Fruit fly (Drosophila melanogaster): ENCODE results near the gene CG3769.

Gene CG3769

DNA sequence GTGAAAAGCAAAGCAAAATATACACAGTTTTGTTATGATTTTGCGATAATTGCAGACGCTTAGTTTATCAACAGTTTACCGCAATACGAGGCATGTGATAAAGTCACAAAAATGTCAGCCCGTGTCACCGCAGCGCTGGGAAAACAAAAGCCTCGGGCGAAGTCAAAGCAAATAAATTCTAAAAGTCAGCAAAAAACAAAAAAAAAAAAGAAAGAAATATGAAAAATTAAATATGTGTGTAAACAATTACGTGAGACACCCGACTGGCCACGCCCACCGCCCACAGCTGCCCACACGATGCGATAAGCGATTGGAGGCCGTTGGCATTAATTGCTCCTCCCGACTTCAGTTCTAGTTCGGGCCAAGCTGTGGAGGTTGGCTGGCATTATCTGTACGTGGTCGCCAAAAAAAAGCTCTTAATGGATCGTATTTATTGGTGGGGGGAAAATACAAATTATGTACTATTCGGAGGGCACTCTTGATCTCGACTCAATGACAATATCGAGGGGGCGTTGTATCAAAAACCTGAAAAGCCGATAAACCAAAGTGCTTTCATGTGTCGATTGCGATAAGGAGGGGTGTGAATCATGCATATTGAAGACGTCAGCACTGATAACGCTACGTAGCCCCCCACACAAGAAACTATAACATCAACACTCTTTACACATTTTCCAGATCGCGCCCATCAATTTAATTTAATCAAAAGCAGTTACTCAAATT lies 24.3 kb downstream of the CG3769 start (continued):
- TF ChIP-seq CG3065 (GFP tag; optimal IDR thresholded peaks at IDR 0.05): peak; percentile 35
- TF ChIP-seq fd102C (GFP tag; optimal IDR thresholded peaks at IDR 0.05): no peak

DNA sequence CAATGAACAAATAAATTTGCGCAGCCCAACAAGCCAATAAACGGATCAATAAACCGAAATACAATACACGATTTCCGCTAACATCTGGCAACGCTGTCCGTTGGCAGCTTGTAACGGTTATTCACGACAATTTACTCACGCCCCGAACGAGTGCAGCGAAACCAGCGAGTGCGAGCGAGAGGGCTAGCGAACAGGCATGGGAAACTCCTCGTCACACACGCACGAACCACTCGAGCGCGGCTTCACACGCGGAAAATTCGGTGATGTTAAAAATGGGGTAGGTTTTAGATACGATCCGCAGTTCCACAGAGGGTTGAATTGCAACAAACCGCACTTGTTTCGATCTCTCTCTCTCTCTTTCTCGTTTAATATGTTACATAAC lies 24.9 kb downstream of the CG3769 start:
- no peak for TF ChIP-seq Sin3A (optimal IDR thresholded peaks at IDR 0.05)
- peak; percentile 71 for TF ChIP-seq sens (GFP tag)
- TF ChIP-seq Deaf1 (tag; optimal IDR thresholded peaks at IDR 0.05): peak; percentile 73
- TF ChIP-seq ATbp (GFP tag; optimal IDR thresholded peaks at IDR 0.05): no peak
- peak; percentile 46 for TF ChIP-seq gsb-n (tag; optimal IDR thresholded peaks at IDR 0.05)
- no peak for TF ChIP-seq trh (GFP tag; optimal IDR thresholded peaks at IDR 0.05)
- TF ChIP-seq CG14965 (GFP tag; optimal IDR thresholded peaks at IDR 0.05; ENCODE audit: borderline replicate concordance): no peak
- no peak for TF ChIP-seq NfI (GFP tag; optimal IDR thresholded peaks at IDR 0.05)
- TF ChIP-seq CG16813 (GFP tag; IDR thresholded peaks at IDR 0.05; ENCODE audit: partially characterized antibody): 0 out of 3 replicates have a peak, but pooled peaks have one; percentile 27
- peak; percentile 38 for TF ChIP-seq nerfin-1 (tag; optimal IDR thresholded peaks at IDR 0.05)
- TF ChIP-seq mld (GFP tag; IDR thresholded peaks at IDR 0.05; ENCODE audit: partially characterized antibody): no peak
- TF ChIP-seq CG8290 (GFP tag; optimal IDR thresholded peaks at IDR 0.05): peak; percentile 61
- no peak for TF ChIP-seq CG8290 (tag; optimal IDR thresholded peaks at IDR 0.05)
- TF ChIP-seq CG1603 (tag; optimal IDR thresholded peaks at IDR 0.05): peak; percentile 31
- TF ChIP-seq Dip2 (GFP tag; IDR thresholded peaks at IDR 0.05): no peak
- TF ChIP-seq vnd (GFP tag; IDR thresholded peaks at IDR 0.05; ENCODE audit: partially characterized antibody): peak; percentile 34; the same call in 1 of the 3 replicates
- no peak for TF ChIP-seq ash1 (GFP tag; optimal IDR thresholded peaks at IDR 0.05)
- peak; percentile 64; the same call in 3 of the 4 replicates for TF ChIP-seq Dll (GFP tag; IDR thresholded peaks at IDR 0.05; ENCODE audit: partially characterized antibody)
- peak; percentile 76 for TF ChIP-seq pros (GFP tag; optimal IDR thresholded peaks at IDR 0.05)
- peak; percentile 55 for TF ChIP-seq trem (tag; optimal IDR thresholded peaks at IDR 0.05)
- peak; percentile 65; the same call in 2 of the 3 replicates for TF ChIP-seq CG2199 (GFP tag; IDR thresholded peaks at IDR 0.05)
- peak; percentile 30; the same call in 1 of the 2 replicates for TF ChIP-seq CG13287 (GFP tag; IDR thresholded peaks at IDR 0.05; ENCODE audit: partially characterized antibody)
- peak; percentile 6 for TF ChIP-seq CG17829 (tag; optimal IDR thresholded peaks at IDR 0.05)
- peak; percentile 61; the same call in 1 of the 2 replicates for TF ChIP-seq sna (GFP tag; IDR thresholded peaks at IDR 0.05; ENCODE audit: partially characterized antibody)
- TF ChIP-seq slbo (GFP tag; IDR thresholded peaks at IDR 0.05): 0 out of 2 replicates have a peak, but pooled peaks have one; percentile 20
- TF ChIP-seq Meics (GFP tag; optimal IDR thresholded peaks at IDR 0.05): no peak
- TF ChIP-seq CG12155 (GFP tag; optimal IDR thresholded peaks at IDR 0.05): peak; percentile 92
- peak; percentile 81 for TF ChIP-seq kni (GFP tag; optimal IDR thresholded peaks at IDR 0.05)
- TF ChIP-seq B-H1 (GFP tag; IDR thresholded peaks at IDR 0.05): no peak
- TF ChIP-seq dm (GFP tag; optimal IDR thresholded peaks at IDR 0.05): peak; percentile 17
- TF ChIP-seq CTCF (GFP tag; optimal IDR thresholded peaks at IDR 0.05): peak; percentile 20
- peak; percentile 28 for TF ChIP-seq HLHmδ (GFP tag; optimal IDR thresholded peaks at IDR 0.05)
- peak; percentile 9 for TF ChIP-seq pzg (GFP tag; optimal IDR thresholded peaks at IDR 0.05)
- TF ChIP-seq ind (GFP tag; optimal IDR thresholded peaks at IDR 0.05): no peak
- peak; percentile 19; the same call in 1 of the 2 replicates for TF ChIP-seq Scr (GFP tag; IDR thresholded peaks at IDR 0.05; ENCODE audit: partially characterized antibody)
- TF ChIP-seq Med (GFP tag): peak; percentile 36
- TF ChIP-seq CG14710 (tag; optimal IDR thresholded peaks at IDR 0.05): no peak
- no peak for TF ChIP-seq tgo (GFP tag; IDR thresholded peaks at IDR 0.05)
- no peak for TF ChIP-seq emc (GFP tag; optimal IDR thresholded peaks at IDR 0.05)
- peak; percentile 24 for TF ChIP-seq CG9797 (GFP tag; optimal IDR thresholded peaks at IDR 0.05)
- peak; percentile 83 for TF ChIP-seq Myb (GFP tag; optimal IDR thresholded peaks at IDR 0.05)
- 0 out of 3 replicates have a peak, but pooled peaks have one; percentile 27 for TF ChIP-seq CG34224 (GFP tag; IDR thresholded peaks at IDR 0.05; ENCODE audit: partially characterized antibody)
- no peak for TF ChIP-seq dpn (GFP tag; optimal IDR thresholded peaks at IDR 0.05)
- TF ChIP-seq MBD-R2 (GFP tag; IDR thresholded peaks at IDR 0.05): no peak
- TF ChIP-seq CG7963 (GFP tag; IDR thresholded peaks at IDR 0.05; ENCODE audit: partially characterized antibody): no peak
